Worm (Caenorhabditis elegans) whole organism, L4/young adult: Measurements from ENCODE around the gene ugt-49.

Source experiments
- dao-5 ChIP-seq: sonication (generic microtip); optimal IDR thresholded peaks from 2 replicates; lab custom pipeline; 2016; ENCODE audit warnings: missing genotype, missing genetic modification characterization, moderate library complexity, missing compliant biosample characterization
- him-1 ChIP-seq: sonication (generic microtip); optimal IDR thresholded peaks from 2 replicates; lab custom pipeline; 2016; ENCODE audit warnings: missing genotype, missing genetic modification reagents, missing genetic modification characterization, missing compliant biosample characterization

- no peak for TF ChIP-seq dao-5
- no peak for TF ChIP-seq him-1 (tag; lab: Kevin White, UChicago)
Observed at ce11 chrV:10368256-10368655, 3.9 kb upstream of the ugt-49 start, which contains the start of gene sri-20.
